Fruit fly (Drosophila melanogaster): ENCODE results near the gene orb2.

The orb2 gene

DNA sequence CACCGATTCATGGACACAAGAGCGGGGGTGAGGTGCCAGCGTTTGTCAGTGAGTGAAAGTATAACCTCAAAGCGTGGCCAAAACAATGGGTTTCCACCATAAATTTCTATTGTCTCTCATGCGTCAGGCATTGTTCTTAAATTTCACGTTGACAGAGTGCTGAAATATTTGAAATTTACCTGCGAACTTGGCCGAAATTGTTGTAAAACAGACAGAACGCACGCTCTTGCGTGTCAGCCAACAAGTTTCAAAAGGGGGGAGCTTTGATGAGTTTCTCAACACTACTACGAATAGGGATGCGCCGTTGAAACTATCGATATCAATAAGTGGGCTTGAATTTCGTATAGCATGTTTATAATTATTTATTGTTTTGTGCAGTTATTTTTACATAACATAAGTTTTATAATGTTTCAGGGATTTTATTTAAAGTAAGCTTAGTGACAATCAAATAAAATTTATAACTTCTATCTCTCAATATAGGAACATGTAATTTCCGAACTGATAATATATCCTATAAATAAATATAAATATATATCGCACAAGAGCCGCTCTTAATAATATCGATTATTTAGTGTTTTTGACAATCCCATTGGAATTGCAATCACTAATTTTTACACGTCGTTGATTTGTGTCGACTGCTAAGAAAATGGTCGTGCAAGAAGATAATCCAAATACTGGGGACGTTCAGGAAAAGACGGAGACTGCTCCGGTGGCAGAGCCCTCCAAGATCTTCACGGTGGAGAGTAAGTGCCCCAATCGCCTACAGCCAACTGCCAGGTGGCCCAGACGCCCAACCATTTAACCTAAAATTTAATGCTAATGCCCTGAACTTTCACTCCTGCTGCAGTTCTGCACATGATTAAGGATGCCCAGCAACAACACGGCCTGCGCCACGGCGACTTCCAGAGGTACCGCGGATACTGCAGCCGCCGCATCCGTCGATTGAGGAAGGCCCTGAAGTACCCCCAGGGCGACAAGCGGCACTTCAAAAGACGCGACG is 20.5 kb upstream of the orb2 start, which contains the start of the genes pix and Srp68 (continued):
- TF ChIP-seq jumu (GFP tag; optimal IDR thresholded peaks at IDR 0.05) (peak; percentile 16), CoRest (tag; optimal IDR thresholded peaks at IDR 0.05) (peak; percentile 83), Sin3A (optimal IDR thresholded peaks at IDR 0.05) (peak; percentile 42), gcm (GFP tag; optimal IDR thresholded peaks at IDR 0.05) (peak; percentile 47), klu (GFP tag; IDR thresholded peaks at IDR 0.05) (peak; percentile 50; the same call in 1 of the 2 replicates), CG1602 (GFP tag; optimal IDR thresholded peaks at IDR 0.05) (peak; percentile 53), sug (tag; optimal IDR thresholded peaks at IDR 0.05) (peak; percentile 79), ash1 (GFP tag; optimal IDR thresholded peaks at IDR 0.05) (no peak), CG13624 (GFP tag; optimal IDR thresholded peaks at IDR 0.05) (peak; percentile 63), H15 (GFP tag; IDR thresholded peaks at IDR 0.05) (no peak), CG12391 (tag; optimal IDR thresholded peaks at IDR 0.05) (peak; percentile 83), Doc3 (GFP tag; IDR thresholded peaks at IDR 0.05; ENCODE audit: partially characterized antibody) (peak; percentile 83), CG31388 (GFP tag; optimal IDR thresholded peaks at IDR 0.05) (no peak), CG9727 (GFP tag; optimal IDR thresholded peaks at IDR 0.05) (peak; percentile 79), Dek (tag; optimal IDR thresholded peaks at IDR 0.05) (peak; percentile 60), Spps (tag; optimal IDR thresholded peaks at IDR 0.05) (peak; percentile 13), CHES-1-like (GFP tag; optimal IDR thresholded peaks at IDR 0.05) (peak; percentile 45), cwo (GFP tag; optimal IDR thresholded peaks at IDR 0.05) (no peak), bcd (GFP tag; optimal IDR thresholded peaks at IDR 0.05) (peak; percentile 51), gsb (GFP tag; IDR thresholded peaks at IDR 0.05) (no peak), Mrtf (GFP tag; IDR thresholded peaks at IDR 0.05) (no peak), luna (GFP tag; optimal IDR thresholded peaks at IDR 0.05) (no peak), CG1792 (GFP tag; optimal IDR thresholded peaks at IDR 0.05) (no peak), yki (optimal IDR thresholded peaks at IDR 0.05) (no peak), crc (GFP tag; optimal IDR thresholded peaks at IDR 0.05) (peak; percentile 20), D (optimal IDR thresholded peaks at IDR 0.05) (no peak), D (GFP tag; optimal IDR thresholded peaks at IDR 0.05) (peak; percentile 24), lab (GFP tag; optimal IDR thresholded peaks at IDR 0.05) (no peak), CG17612 (GFP tag; IDR thresholded peaks at IDR 0.05) (no peak), ind (GFP tag; optimal IDR thresholded peaks at IDR 0.05) (peak; percentile 67), jing (GFP tag; optimal IDR thresholded peaks at IDR 0.05) (no peak), stc (GFP tag; IDR thresholded peaks at IDR 0.05) (no peak), bsh (GFP tag; optimal IDR thresholded peaks at IDR 0.05) (peak in 1 of 2 experiments; percentile 36), CG32767 (GFP tag; IDR thresholded peaks at IDR 0.05) (no peak), CG5180 (GFP tag; optimal IDR thresholded peaks at IDR 0.05) (no peak), B-H2 (GFP tag; optimal IDR thresholded peaks at IDR 0.05) (peak; percentile 34), ems (GFP tag; optimal IDR thresholded peaks at IDR 0.05) (peak; percentile 24), Pdp1 (GFP tag; optimal IDR thresholded peaks at IDR 0.05) (peak; percentile 46 to 68), wek (GFP tag; optimal IDR thresholded peaks at IDR 0.05) (no peak), CG12659 (GFP tag; optimal IDR thresholded peaks at IDR 0.05) (peak; percentile 82), fd64A (GFP tag; optimal IDR thresholded peaks at IDR 0.05) (no peak), zen2 (GFP tag; IDR thresholded peaks at IDR 0.05; ENCODE audit: partially characterized antibody) (peak; percentile 36; the same call in 1 of the 3 replicates), E2f2 (GFP tag; IDR thresholded peaks at IDR 0.05) (peak; percentile 37), pho (GFP tag; optimal IDR thresholded peaks at IDR 0.05) (peak; percentile 54), disco-r (GFP tag; optimal IDR thresholded peaks at IDR 0.05) (peak; percentile 7), zf30C (GFP tag; optimal IDR thresholded peaks at IDR 0.05) (no peak), tin (GFP tag; optimal IDR thresholded peaks at IDR 0.05) (peak; percentile 57), CG17328 (GFP tag; IDR thresholded peaks at IDR 0.05) (no peak), Gsc (GFP tag; IDR thresholded peaks at IDR 0.05) (no peak)

All from whole organism, embryonic.